Fruit fly (Drosophila melanogaster): ENCODE measurements around the gene Edc3.

- no peak for TF ChIP-seq CG15073 (GFP tag; optimal IDR thresholded peaks at IDR 0.05)
- no peak for TF ChIP-seq CG17568 (GFP tag; optimal IDR thresholded peaks at IDR 0.05)
- TF ChIP-seq pros (GFP tag; optimal IDR thresholded peaks at IDR 0.05), result no peak
- no peak for TF ChIP-seq ind (GFP tag; optimal IDR thresholded peaks at IDR 0.05)
- no peak for TF ChIP-seq CG34376 (GFP tag; optimal IDR thresholded peaks at IDR 0.05)
- TF ChIP-seq vfl (GFP tag; optimal IDR thresholded peaks at IDR 0.05), result no peak
- TF ChIP-seq ham (GFP tag; IDR thresholded peaks at IDR 0.05), result no peak
- no peak for TF ChIP-seq sim (GFP tag; IDR thresholded peaks at IDR 0.05)
- no peak for TF ChIP-seq Mes4 (GFP tag; optimal IDR thresholded peaks at IDR 0.05)
- TF ChIP-seq esg (GFP tag; conservative IDR thresholded peaks at IDR 0.05), result no peak
- TF ChIP-seq fd3F (GFP tag; optimal IDR thresholded peaks at IDR 0.05), result no peak
- TF ChIP-seq CG8281 (tag; optimal IDR thresholded peaks at IDR 0.05), result no peak
Measured at dm6 chr3L:17498952-17499710, 30.5 kb downstream of the Edc3 start.
